Fruit fly (Drosophila melanogaster): ENCODE measurements around the gene GatA.

GatA gene

DNA sequence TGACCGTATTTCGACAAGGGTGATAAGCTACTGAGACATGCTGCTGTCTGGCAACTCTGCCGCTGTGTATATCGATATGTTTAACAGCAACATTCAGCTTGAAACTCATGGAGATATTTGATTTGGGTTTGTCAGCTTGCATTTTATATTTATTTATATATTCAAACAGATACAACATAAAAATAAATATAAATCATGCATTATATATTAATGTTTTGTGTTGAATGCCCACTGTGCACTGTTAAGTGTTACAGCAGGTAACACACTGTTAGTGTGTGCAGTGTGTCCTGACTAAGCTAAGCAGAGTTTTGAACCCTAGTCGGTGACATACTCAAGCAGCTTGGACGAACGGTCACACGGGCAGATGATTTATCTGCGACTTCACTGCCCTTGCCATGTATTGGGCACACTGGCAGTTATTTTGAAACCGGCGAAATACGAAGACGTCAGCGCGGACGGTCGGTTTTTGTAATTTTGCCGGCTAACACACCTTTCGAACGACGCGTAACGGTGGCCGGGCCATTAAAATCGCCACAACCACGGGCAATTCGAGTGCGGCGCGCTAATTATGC is 45.0 kb downstream of the GatA start, which contains the start of the genes snRNP-U1-C and gukh (continued):
- TF ChIP-seq gcm (GFP tag; optimal IDR thresholded peaks at IDR 0.05) (peak; percentile 69), fd3F (GFP tag; optimal IDR thresholded peaks at IDR 0.05) (peak; percentile 81), Med (GFP tag) (peak; percentile 90), CG32532 (GFP tag; IDR thresholded peaks at IDR 0.05) (peak; percentile 94), ase (GFP tag; IDR thresholded peaks at IDR 0.05) (peak; percentile 81), CG1602 (GFP tag; optimal IDR thresholded peaks at IDR 0.05) (peak; percentile 80), twi (tag; optimal IDR thresholded peaks at IDR 0.05) (peak; percentile 66), CG6683 (GFP tag; optimal IDR thresholded peaks at IDR 0.05) (peak; percentile 58), bbx (GFP tag; IDR thresholded peaks at IDR 0.05; ENCODE audit: partially characterized antibody) (peak; percentile 53; the same call in 1 of the 2 replicates), odd (GFP tag; optimal IDR thresholded peaks at IDR 0.05) (peak; percentile 61), kni (GFP tag; optimal IDR thresholded peaks at IDR 0.05) (peak; percentile 5), fru (optimal IDR thresholded peaks at IDR 0.05) (no peak), CG16813 (GFP tag; IDR thresholded peaks at IDR 0.05; ENCODE audit: partially characterized antibody) (peak; percentile 69; the same call in 2 of the 3 replicates), scrt (GFP tag; optimal IDR thresholded peaks at IDR 0.05) (peak; percentile 53), CG18262 (tag; optimal IDR thresholded peaks at IDR 0.05) (peak; percentile 78), CG12104 (GFP tag; optimal IDR thresholded peaks at IDR 0.05) (peak; percentile 9), tx (GFP tag; optimal IDR thresholded peaks at IDR 0.05) (peak; percentile 2), CG11085 (GFP tag; IDR thresholded peaks at IDR 0.05) (peak; percentile 84), BtbVII (GFP tag; optimal IDR thresholded peaks at IDR 0.05) (no peak), en (GFP tag; optimal IDR thresholded peaks at IDR 0.05) (no peak), Awh (GFP tag; IDR thresholded peaks at IDR 0.05) (peak; percentile 78), prd (optimal IDR thresholded peaks at IDR 0.05) (no peak), prd (GFP tag; IDR thresholded peaks at IDR 0.05) (peak; percentile 89), Max (GFP tag; optimal IDR thresholded peaks at IDR 0.05) (peak; percentile 66), CG13624 (GFP tag; optimal IDR thresholded peaks at IDR 0.05) (peak; percentile 39), Asciz (GFP tag; optimal IDR thresholded peaks at IDR 0.05) (peak; percentile 29), Atf-2 (GFP tag; optimal IDR thresholded peaks at IDR 0.05) (no peak), CG7357 (GFP tag; IDR thresholded peaks at IDR 0.05) (peak; percentile 50; the same call in 2 of the 3 replicates), CG33213 (GFP tag; optimal IDR thresholded peaks at IDR 0.05) (peak; percentile 52), Dll (GFP tag; IDR thresholded peaks at IDR 0.05; ENCODE audit: partially characterized antibody) (peak; percentile 84), PHDP (tag; optimal IDR thresholded peaks at IDR 0.05) (peak; percentile 90), schlank (tag; optimal IDR thresholded peaks at IDR 0.05) (peak; percentile 54), HHEX (GFP tag; optimal IDR thresholded peaks at IDR 0.05) (peak; percentile 25), CG6813 (GFP tag; optimal IDR thresholded peaks at IDR 0.05) (peak; percentile 8), peb (GFP tag; IDR thresholded peaks at IDR 0.05) (peak; percentile 40), pfk (GFP tag; optimal IDR thresholded peaks at IDR 0.05) (peak; percentile 6), sens-2 (GFP tag; IDR thresholded peaks at IDR 0.05) (peak; percentile 84), lbe (GFP tag; optimal IDR thresholded peaks at IDR 0.05) (peak; percentile 87), BEAF-32 (GFP tag; optimal IDR thresholded peaks at IDR 0.05) (peak; percentile 79), fd102C (GFP tag; optimal IDR thresholded peaks at IDR 0.05) (no peak), cad (GFP tag; optimal IDR thresholded peaks at IDR 0.05) (no peak), CG6254 (GFP tag; optimal IDR thresholded peaks at IDR 0.05) (no peak), tup (GFP tag; optimal IDR thresholded peaks at IDR 0.05) (peak; percentile 73), stc (GFP tag; IDR thresholded peaks at IDR 0.05) (peak; percentile 77; the same call in 1 of the 2 replicates), so (GFP tag; IDR thresholded peaks at IDR 0.05) (peak; percentile 87), gfzf (GFP tag; optimal IDR thresholded peaks at IDR 0.05) (peak; percentile 97), crc (GFP tag; optimal IDR thresholded peaks at IDR 0.05) (no peak), Dip3 (GFP tag; optimal IDR thresholded peaks at IDR 0.05) (peak; percentile 43), CrebB (tag; optimal IDR thresholded peaks at IDR 0.05) (peak; percentile 76), CG3281 (GFP tag; optimal IDR thresholded peaks at IDR 0.05) (peak; percentile 75)
